Fruit fly (Drosophila melanogaster): ENCODE measurements around the gene CG7600.
A peak's percentile ranks its signal among the peaks of the same experiment; 100 is the strongest.

Gene CG7600

dm6 chr3L:11213643-11214042, 3.1 kb downstream of the CG7600 start:
- no peak for TF ChIP-seq fd96Ca (GFP tag; IDR thresholded peaks at IDR 0.05)
- peak; percentile 28 for TF ChIP-seq CG13204 (GFP tag; optimal IDR thresholded peaks at IDR 0.05)
- TF ChIP-seq rn (GFP tag; IDR thresholded peaks at IDR 0.05) = no peak
- no peak for TF ChIP-seq CG15710 (tag; optimal IDR thresholded peaks at IDR 0.05)
- TF ChIP-seq CG32121 (GFP tag; IDR thresholded peaks at IDR 0.05) = no peak
- TF ChIP-seq CG17806 (tag; optimal IDR thresholded peaks at IDR 0.05) = no peak
- no peak for TF ChIP-seq Snoo (tag; optimal IDR thresholded peaks at IDR 0.05)
- TF ChIP-seq CG12605 (GFP tag; IDR thresholded peaks at IDR 0.05) = no peak
- no peak for TF ChIP-seq CG10348 (GFP tag; IDR thresholded peaks at IDR 0.05)
- TF ChIP-seq CG9948 (tag; optimal IDR thresholded peaks at IDR 0.05) = no peak
- TF ChIP-seq Ets98B (GFP tag; IDR thresholded peaks at IDR 0.05) = no peak
- no peak for TF ChIP-seq D1 (tag; optimal IDR thresholded peaks at IDR 0.05)
- TF ChIP-seq Pif1A (GFP tag; optimal IDR thresholded peaks at IDR 0.05) = peak; percentile 15
- no peak for TF ChIP-seq Pif1B (GFP tag; optimal IDR thresholded peaks at IDR 0.05)
- TF ChIP-seq CG4496 (GFP tag; IDR thresholded peaks at IDR 0.05) = 0 out of 3 replicates have a peak, but pooled peaks have one; percentile 9
- peak; percentile 10 for TF ChIP-seq CG34367 (tag; optimal IDR thresholded peaks at IDR 0.05)
- TF ChIP-seq CG8301 (tag; optimal IDR thresholded peaks at IDR 0.05) = no peak
- no peak for TF ChIP-seq EcR (GFP tag; optimal IDR thresholded peaks at IDR 0.05)
- TF ChIP-seq CG8159 (tag; optimal IDR thresholded peaks at IDR 0.05) = no peak
- peak; percentile 35 for TF ChIP-seq gl (tag; optimal IDR thresholded peaks at IDR 0.05)
- no peak for TF ChIP-seq CG14655 (GFP tag; optimal IDR thresholded peaks at IDR 0.05)

- no peak for TF ChIP-seq EcR (GFP tag; optimal IDR thresholded peaks at IDR 0.05)
- TF ChIP-seq CG4496 (GFP tag; IDR thresholded peaks at IDR 0.05) = no peak
- peak; percentile 74 for TF ChIP-seq D1 (tag; optimal IDR thresholded peaks at IDR 0.05)
- TF ChIP-seq CG17806 (tag; optimal IDR thresholded peaks at IDR 0.05) = no peak
- TF ChIP-seq CG13204 (GFP tag; optimal IDR thresholded peaks at IDR 0.05) = no peak
- peak; percentile 20 for TF ChIP-seq CG15710 (tag; optimal IDR thresholded peaks at IDR 0.05)
- TF ChIP-seq CG8159 (tag; optimal IDR thresholded peaks at IDR 0.05) = no peak
- TF ChIP-seq fd96Ca (GFP tag; IDR thresholded peaks at IDR 0.05) = no peak; the same call in 2 of the 3 replicates
- TF ChIP-seq Ets98B (GFP tag; IDR thresholded peaks at IDR 0.05) = peak; percentile 10; the same call in 1 of the 2 replicates
- TF ChIP-seq CG34367 (tag; optimal IDR thresholded peaks at IDR 0.05) = peak; percentile 17
- no peak for TF ChIP-seq Snoo (tag; optimal IDR thresholded peaks at IDR 0.05)
- no peak for TF ChIP-seq CG12605 (GFP tag; IDR thresholded peaks at IDR 0.05)
- TF ChIP-seq CG8301 (tag; optimal IDR thresholded peaks at IDR 0.05) = peak; percentile 9
- TF ChIP-seq CG32121 (GFP tag; IDR thresholded peaks at IDR 0.05) = no peak; the same call in 1 of the 2 replicates
- TF ChIP-seq CG10348 (GFP tag; IDR thresholded peaks at IDR 0.05) = no peak
- TF ChIP-seq CG14655 (GFP tag; optimal IDR thresholded peaks at IDR 0.05) = no peak
- TF ChIP-seq Pif1B (GFP tag; optimal IDR thresholded peaks at IDR 0.05) = peak; percentile 14
- no peak for TF ChIP-seq rn (GFP tag; IDR thresholded peaks at IDR 0.05)
- no peak for TF ChIP-seq CG9948 (tag; optimal IDR thresholded peaks at IDR 0.05)
- TF ChIP-seq Pif1A (GFP tag; optimal IDR thresholded peaks at IDR 0.05) = peak; percentile 20
- TF ChIP-seq gl (tag; optimal IDR thresholded peaks at IDR 0.05) = peak; percentile 55
Measured at dm6 chr3L:11214406-11215243, 4.0 kb downstream of the CG7600 start, which contains the start of gene CG42671. CG42671 (plus strand) TSS chr3L:11214505.

- TF ChIP-seq Pif1A (GFP tag; optimal IDR thresholded peaks at IDR 0.05) (peak; percentile 97), D1 (tag; optimal IDR thresholded peaks at IDR 0.05) (peak; percentile 41), EcR (GFP tag; optimal IDR thresholded peaks at IDR 0.05) (peak; percentile 73), CG8301 (tag; optimal IDR thresholded peaks at IDR 0.05) (peak; percentile 91), CG17806 (tag; optimal IDR thresholded peaks at IDR 0.05) (peak; percentile 83), CG12605 (GFP tag; IDR thresholded peaks at IDR 0.05) (peak; percentile 97), rn (GFP tag; IDR thresholded peaks at IDR 0.05) (peak; percentile 88), CG4496 (GFP tag; IDR thresholded peaks at IDR 0.05) (peak; percentile 98), CG34367 (tag; optimal IDR thresholded peaks at IDR 0.05) (peak; percentile 82), CG10348 (GFP tag; IDR thresholded peaks at IDR 0.05) (peak; percentile 25; the same call in 1 of the 2 replicates), CG9948 (tag; optimal IDR thresholded peaks at IDR 0.05) (peak; percentile 79), CG15710 (tag; optimal IDR thresholded peaks at IDR 0.05) (peak; percentile 90), CG13204 (GFP tag; optimal IDR thresholded peaks at IDR 0.05) (peak; percentile 10), CG8159 (tag; optimal IDR thresholded peaks at IDR 0.05) (peak; percentile 91), CG14655 (GFP tag; optimal IDR thresholded peaks at IDR 0.05) (peak; percentile 91), Ets98B (GFP tag; IDR thresholded peaks at IDR 0.05) (peak; percentile 98), CG32121 (GFP tag; IDR thresholded peaks at IDR 0.05) (peak; percentile 97), fd96Ca (GFP tag; IDR thresholded peaks at IDR 0.05) (peak; percentile 98), gl (tag; optimal IDR thresholded peaks at IDR 0.05) (peak; percentile 60), Pif1B (GFP tag; optimal IDR thresholded peaks at IDR 0.05) (peak; percentile 93), Snoo (tag; optimal IDR thresholded peaks at IDR 0.05) (peak; percentile 90)
Measured at dm6 chr3L:11215244-11216121, 4.9 kb downstream of the CG7600 start.

dm6 chr3L:11216219-11216618, 5.6 kb downstream of the CG7600 start:
- no peak for TF ChIP-seq CG34367 (tag; optimal IDR thresholded peaks at IDR 0.05)
- TF ChIP-seq Pif1B (GFP tag; optimal IDR thresholded peaks at IDR 0.05) = no peak
- no peak for TF ChIP-seq CG17806 (tag; optimal IDR thresholded peaks at IDR 0.05)
- TF ChIP-seq CG12605 (GFP tag; IDR thresholded peaks at IDR 0.05) = no peak
- no peak for TF ChIP-seq CG8301 (tag; optimal IDR thresholded peaks at IDR 0.05)
- TF ChIP-seq fd96Ca (GFP tag; IDR thresholded peaks at IDR 0.05) = no peak
- no peak for TF ChIP-seq Snoo (tag; optimal IDR thresholded peaks at IDR 0.05)
- TF ChIP-seq CG15710 (tag; optimal IDR thresholded peaks at IDR 0.05) = no peak
- TF ChIP-seq CG9948 (tag; optimal IDR thresholded peaks at IDR 0.05) = no peak
- TF ChIP-seq CG14655 (GFP tag; optimal IDR thresholded peaks at IDR 0.05) = no peak
- no peak for TF ChIP-seq rn (GFP tag; IDR thresholded peaks at IDR 0.05)
- no peak for TF ChIP-seq Ets98B (GFP tag; IDR thresholded peaks at IDR 0.05)

Measured in whole organism, pupa.